Fruit fly (Drosophila melanogaster) whole organism: ENCODE data around the gene CG7806.

ENCODE experiments used
- CG8478 ChIP-seq: fragments of >200 bp; optimal IDR thresholded peaks from 2 replicates; lab custom pipeline; 2018; ENCODE audit warnings: inconsistent platforms
- Dll ChIP-seq: fragments of >200 bp; optimal IDR thresholded peaks from 2 replicates; lab custom pipeline; 2017
- EcR ChIP-seq, 2 experiments: fragments of >200 bp; optimal IDR thresholded peaks; 2 replicates each; lab custom pipeline; 2017; ENCODE audit warnings: missing biosample characterization in 2 of 2, missing genetic modification characterization in 2 of 2, missing genetic modification reagents in 2 of 2
- pan ChIP-seq: fragments of >200 bp; optimal IDR thresholded peaks from 2 replicates; lab custom pipeline; 2017
- psq ChIP-seq: fragments of >200 bp; optimal IDR thresholded peaks from 2 replicates; lab custom pipeline; 2017
- usp ChIP-seq: fragments of >200 bp; optimal IDR thresholded peaks from 2 replicates; lab custom pipeline; 2017; ENCODE audit warnings: missing biosample characterization, missing genetic modification characterization, mixed read lengths

Gene CG7806

DNA sequence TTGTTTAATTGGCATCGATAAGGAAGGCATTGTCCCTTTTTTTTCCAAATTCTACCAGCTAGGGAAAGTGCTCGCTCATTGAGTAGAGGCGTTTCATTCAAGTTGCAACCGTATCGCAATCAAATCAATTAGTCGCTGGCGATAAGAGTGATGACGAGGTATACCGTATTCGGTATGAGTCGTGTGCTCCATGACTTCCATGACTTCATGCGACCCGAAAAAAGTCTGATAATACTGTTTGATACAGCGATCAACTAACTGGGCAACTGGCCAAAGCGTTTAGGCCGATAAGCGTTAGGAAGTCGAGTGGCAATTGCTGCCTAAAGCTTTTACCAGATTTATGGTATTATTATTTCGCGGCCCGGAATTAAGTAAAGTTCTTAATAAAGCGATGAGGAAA is 33.3 kb downstream of the CG7806 start:
- no peak for TF ChIP-seq psq (lab: Kevin White, UChicago)
- no peak for TF ChIP-seq usp
- TF ChIP-seq EcR (GFP tag; optimal IDR thresholded peaks at IDR 0.05; lab: Kevin White, UChicago), result no peak
- TF ChIP-seq CG8478, result no peak
- TF ChIP-seq Dll (lab: Kevin White, UChicago), result no peak
- TF ChIP-seq pan (lab: Kevin White, UChicago), result no peak

DNA sequence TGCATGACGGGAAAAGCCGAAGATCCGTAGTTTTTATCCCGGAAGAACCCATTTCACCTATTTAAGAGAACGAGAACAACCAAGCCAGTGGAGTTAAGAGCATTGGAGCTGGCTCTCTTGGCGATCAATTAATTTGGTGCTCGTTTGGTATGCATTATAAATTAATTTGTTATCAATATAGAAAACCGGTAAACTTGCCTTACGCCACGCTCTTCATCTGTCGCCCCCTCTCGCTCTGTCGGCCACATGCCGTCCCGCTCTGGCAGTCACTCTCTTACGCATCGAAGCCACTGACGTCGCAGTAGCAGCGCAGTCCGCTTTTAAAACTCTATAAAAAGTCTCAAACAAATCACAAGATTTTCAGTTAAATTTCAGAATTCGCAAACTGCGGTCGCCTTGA is 35.1 kb downstream of the CG7806 start, which contains the start of gene CG7778:
Gene CG7778, plus strand, starts transcription at position 361 of the 400 bp plus-strand sequence.
- no peak for TF ChIP-seq pan (lab: Kevin White, UChicago)
- no peak for TF ChIP-seq usp
- no peak for TF ChIP-seq CG8478
- no peak for TF ChIP-seq Dll (lab: Kevin White, UChicago)
- no peak for TF ChIP-seq psq (lab: Kevin White, UChicago)
- TF ChIP-seq EcR (GFP tag; optimal IDR thresholded peaks at IDR 0.05; lab: Kevin White, UChicago), result no peak

DNA sequence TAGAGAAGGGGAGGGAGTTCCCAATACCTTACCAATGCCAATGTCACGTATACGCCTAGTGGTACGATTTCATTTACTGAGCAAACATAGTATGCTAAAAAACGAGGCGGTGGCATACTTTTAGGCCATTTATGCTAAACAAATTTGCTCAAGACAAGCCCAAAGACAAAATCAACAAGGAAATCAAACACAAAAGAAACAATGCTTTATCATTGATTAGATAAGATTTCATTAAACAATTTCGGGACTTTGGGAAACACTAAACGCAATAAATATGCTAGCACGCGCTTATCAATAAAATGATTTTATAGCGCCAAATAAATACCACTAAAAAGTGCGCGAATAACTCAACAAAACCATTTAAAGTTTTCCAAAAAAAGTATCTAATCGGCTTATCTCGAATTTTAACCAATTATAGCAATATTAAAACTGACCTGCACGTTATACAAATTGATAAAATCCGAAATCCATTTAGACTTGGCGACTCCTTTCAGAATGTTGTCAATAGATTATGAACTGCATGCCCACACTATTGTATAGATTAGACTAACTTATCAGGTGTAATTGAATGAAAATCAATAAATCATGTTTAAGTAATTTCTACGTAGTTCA is 39.5 kb downstream of the CG7806 start:
- TF ChIP-seq Dll (lab: Kevin White, UChicago) (no peak), psq (lab: Kevin White, UChicago) (no peak), usp (no peak)

DNA sequence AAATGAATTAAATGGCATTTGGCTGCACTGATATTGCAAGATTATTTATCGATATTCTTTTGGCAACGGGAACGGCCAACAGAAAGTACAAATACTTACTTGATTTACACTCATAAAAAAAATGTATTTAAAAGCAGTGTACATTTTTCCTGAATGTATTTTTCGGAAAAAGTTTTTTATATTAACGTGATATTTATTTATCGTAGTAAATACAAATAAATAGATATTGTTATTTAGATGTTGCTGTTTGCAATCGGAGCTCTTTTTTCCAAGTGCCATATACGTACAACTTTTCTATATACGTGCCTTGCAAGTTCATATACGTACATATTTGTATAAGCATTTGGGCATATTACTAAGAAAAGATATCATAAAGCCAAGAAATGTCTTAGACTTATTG is 40.1 kb downstream of the CG7806 start:
- TF ChIP-seq usp, result no peak
- no peak for TF ChIP-seq Dll (lab: Kevin White, UChicago)
- TF ChIP-seq psq (lab: Kevin White, UChicago), result no peak
- TF ChIP-seq CG8478, result no peak
- no peak for TF ChIP-seq pan (lab: Kevin White, UChicago)
- TF ChIP-seq EcR (GFP tag; optimal IDR thresholded peaks at IDR 0.05; lab: Kevin White, UChicago), result no peak

DNA sequence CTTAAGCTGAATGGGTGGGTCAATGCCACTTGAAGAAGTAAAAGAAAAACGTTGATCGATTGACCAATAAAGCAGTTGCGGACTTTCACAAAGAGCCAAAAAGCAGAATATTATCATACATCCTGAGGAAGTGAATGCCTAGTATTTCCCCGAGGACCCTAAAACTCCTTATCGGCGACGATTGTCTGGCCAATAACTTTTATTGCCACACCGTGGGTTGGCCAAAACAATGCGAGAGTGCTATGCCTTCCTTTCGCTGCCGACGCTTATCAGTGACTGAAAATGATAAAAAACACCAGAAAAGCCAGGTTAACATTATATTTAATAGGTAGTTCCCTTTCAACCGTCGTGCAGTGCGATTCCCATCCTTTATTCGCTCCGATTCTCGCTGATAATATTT is 40.7 kb downstream of the CG7806 start, which contains the start of gene Mur29B:
Gene Mur29B, plus strand, starts transcription at position 324 of the 400 bp plus-strand sequence.
- TF ChIP-seq psq (lab: Kevin White, UChicago), result no peak
- no peak for TF ChIP-seq EcR (GFP tag; optimal IDR thresholded peaks at IDR 0.05; lab: Kevin White, UChicago)
- no peak for TF ChIP-seq pan (lab: Kevin White, UChicago)
- no peak for TF ChIP-seq Dll (lab: Kevin White, UChicago)
- TF ChIP-seq usp, result no peak
- TF ChIP-seq CG8478, result no peak

DNA sequence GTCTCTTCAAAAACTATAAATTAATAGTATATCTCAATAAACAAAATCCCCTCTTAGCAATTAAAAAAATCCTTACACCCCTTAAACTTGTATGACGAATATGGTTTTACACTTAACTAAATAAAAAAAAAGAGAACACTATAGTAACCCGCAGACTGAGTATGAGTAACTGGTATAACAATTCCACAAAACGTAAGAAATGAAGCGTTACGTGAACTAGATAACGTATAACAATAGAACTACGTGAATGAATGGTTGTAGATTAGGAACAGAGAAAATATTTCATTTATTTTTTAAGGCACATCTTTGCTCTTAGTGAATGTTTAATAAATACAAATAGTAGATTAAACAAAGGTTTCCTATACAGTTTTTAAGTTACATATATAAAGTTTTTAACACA is 44.2 kb downstream of the CG7806 start:
- TF ChIP-seq Dll (lab: Kevin White, UChicago) (no peak), EcR (GFP tag; optimal IDR thresholded peaks at IDR 0.05; lab: Kevin White, UChicago) (no peak), psq (lab: Kevin White, UChicago) (no peak), pan (lab: Kevin White, UChicago) (no peak), usp (no peak), CG8478 (no peak)

DNA sequence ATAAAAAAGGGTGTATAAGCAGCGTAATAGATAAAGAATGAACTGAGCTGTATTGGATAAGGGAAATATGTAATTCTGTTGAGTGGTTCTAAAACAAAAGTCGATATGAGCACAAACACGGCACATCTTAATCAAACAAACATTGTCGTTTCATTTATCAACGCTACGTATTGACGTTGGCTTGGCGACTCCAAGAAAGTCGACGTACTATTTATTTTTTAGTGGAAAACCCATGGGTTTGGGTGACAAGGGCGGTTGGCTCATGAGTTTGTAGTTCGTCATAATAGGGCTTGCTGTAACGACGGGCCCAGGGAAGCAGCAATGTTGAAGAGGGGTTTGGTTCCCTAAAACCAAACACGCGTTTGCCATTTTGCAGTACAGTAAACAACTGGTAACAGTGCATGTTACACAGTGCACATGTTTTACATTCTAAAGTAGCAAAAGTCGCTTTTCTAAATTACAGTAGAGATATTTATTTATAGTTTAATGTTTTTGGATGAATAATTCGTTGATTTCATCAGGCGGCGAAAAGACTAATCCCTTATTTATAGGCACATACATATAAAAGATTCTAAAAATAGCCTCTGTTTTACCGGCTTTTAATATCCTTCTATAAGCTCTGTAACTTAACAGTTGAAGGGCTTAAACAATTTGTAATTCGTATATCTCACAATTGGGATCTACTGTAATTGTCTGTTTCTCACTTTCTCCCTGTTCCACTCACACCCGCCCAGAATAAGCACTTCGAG is 50.2 kb downstream of the CG7806 start:
- TF ChIP-seq CG8478 (no peak), pan (lab: Kevin White, UChicago) (no peak), Dll (lab: Kevin White, UChicago) (no peak), usp (no peak), EcR (GFP tag; optimal IDR thresholded peaks at IDR 0.05; lab: Kevin White, UChicago) (no peak), psq (lab: Kevin White, UChicago) (no peak)

DNA sequence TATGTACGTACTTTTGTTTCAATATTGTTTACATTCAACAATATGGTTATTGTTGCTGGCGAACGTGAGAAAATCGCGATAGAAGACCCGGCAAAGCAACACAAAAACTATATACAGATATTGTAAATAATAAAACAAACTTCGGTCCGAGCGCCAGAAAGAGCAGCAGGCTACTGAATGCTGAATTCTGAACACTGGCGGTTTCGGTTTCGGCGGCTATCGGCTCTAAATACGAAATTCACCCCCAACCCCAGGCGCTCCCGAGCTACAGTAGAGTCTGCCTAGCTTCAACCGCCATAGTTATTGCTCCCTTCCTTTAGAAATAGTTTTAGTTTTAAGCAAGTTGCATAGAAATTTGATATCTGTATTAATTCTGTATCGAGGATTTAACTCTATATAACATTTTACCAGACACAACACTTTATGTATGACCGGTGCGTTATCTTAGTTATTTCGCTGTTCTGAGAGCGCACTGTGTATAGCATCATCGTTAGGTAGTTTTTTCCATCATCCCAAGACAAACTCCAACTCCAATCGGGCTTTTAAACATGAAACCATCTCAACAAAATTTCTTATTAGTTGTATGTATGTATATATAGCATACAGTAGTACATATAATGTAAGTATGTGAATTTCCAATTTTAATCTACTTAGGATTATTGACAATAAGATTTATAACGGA is 51.2 kb downstream of the CG7806 start, which contains the start of gene CG7627:
Gene CG7627, minus strand, starts transcription at position 197 of the 682 bp plus-strand sequence.
- no peak for TF ChIP-seq EcR (GFP tag; optimal IDR thresholded peaks at IDR 0.05; lab: Kevin White, UChicago)
- no peak for TF ChIP-seq Dll (lab: Kevin White, UChicago)
- no peak for TF ChIP-seq usp
- no peak for TF ChIP-seq pan (lab: Kevin White, UChicago)
- TF ChIP-seq psq (lab: Kevin White, UChicago), result no peak
- no peak for TF ChIP-seq CG8478

DNA sequence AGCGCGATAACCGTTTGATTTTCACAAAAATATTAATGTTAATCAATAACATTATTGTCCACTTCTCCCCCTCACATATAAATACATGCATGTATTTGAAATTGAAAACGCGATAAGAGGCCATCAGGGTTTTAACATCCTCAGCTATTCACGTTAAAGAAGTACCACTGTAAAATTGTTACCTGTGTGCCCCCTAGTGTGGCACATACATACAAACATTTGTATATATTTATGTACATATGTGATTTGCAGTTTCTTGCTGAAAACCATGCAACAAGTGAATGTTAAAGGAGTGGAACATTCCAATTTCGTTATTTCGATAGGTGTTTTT is 51.7 kb downstream of the CG7806 start:
- TF ChIP-seq pan (lab: Kevin White, UChicago), result no peak
- no peak for TF ChIP-seq usp
- TF ChIP-seq CG8478, result no peak
- TF ChIP-seq EcR (GFP tag; optimal IDR thresholded peaks at IDR 0.05; lab: Kevin White, UChicago), result no peak
- TF ChIP-seq psq (lab: Kevin White, UChicago), result no peak
- TF ChIP-seq Dll (lab: Kevin White, UChicago), result no peak

DNA sequence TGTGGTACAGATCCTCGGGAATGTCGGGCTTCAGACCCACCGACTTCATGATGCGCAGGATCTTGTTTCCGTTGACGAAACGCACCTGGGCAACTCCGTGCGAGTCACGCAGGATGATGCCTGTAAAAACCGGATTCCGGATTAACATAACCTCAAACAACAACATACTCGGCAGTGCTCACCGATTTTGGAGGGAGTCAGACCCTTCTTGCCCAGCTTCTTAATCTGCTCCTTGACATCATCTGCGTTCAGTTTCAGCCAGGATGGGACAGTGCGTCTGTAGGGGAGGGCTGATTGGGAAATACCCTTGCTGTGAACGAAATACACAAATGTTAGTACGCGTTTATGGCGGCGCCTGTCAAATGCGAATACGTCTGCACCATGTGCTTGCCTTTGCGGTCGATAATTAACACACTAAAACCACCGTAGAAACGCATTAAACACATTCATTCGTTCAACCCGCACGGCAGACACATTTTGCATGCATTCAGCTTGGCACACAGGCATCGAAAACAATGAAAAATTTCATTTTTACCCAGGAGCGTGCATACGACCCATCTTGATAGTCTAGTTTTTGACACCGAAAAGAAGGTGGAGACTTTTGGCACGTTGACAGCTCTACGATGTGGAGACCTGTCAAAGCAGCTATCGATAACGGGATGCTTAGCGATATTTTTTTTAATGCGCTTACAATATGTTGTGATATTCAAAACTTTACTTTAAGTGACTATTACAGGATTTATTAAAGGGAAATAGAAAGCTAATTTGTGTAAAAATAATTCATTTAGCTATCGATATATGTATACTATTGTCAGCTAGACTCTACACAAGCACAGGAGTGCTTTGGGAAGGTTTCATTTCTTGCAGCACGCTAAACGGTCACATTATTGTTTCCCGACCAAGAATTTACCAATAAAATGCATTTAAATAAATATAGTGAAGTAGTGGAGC is 53.1 kb downstream of the CG7806 start, which contains the start of the genes RpS13 and CSN8:
Gene RpS13, minus strand, starts transcription at position 657 of the 951 bp plus-strand sequence.
Gene CSN8, plus strand, starts transcription at position 850 of the 951 bp plus-strand sequence.
- no peak for TF ChIP-seq psq (lab: Kevin White, UChicago)
- no peak for TF ChIP-seq pan (lab: Kevin White, UChicago)
